Fruit fly (Drosophila melanogaster) whole organism, embryonic: ENCODE data around the gene CG33181.
A peak's percentile ranks its signal among the peaks of the same experiment; 100 is the strongest.

Source experiments
- Asciz ChIP-seq: fragments of 200-800 bp; sonication (Bioruptor generic); optimal IDR thresholded peaks from 2 replicates; lab custom pipeline; 2017; ENCODE audit warnings: missing biosample characterization, mild to moderate bottlenecking, missing genetic modification characterization, missing genetic modification reagents
- Atf6 ChIP-seq: fragments of 200-800 bp; sonication (Bioruptor generic); IDR thresholded peaks from 2 replicates; pipeline ENCODE4 v1.3.6; 2022; ENCODE audit warnings: missing biosample characterization, missing genetic modification characterization
- B-H1 ChIP-seq: fragments of 200-800 bp; sonication (Bioruptor generic); IDR thresholded peaks from 3 replicates; pipeline ENCODE4 v1.3.6; 2022; ENCODE audit warnings: missing biosample characterization, missing genetic modification characterization
- CG11085 ChIP-seq: fragments of 200-800 bp; sonication (Bioruptor generic); IDR thresholded peaks from 2 replicates; pipeline ENCODE4 v1.3.6; 2022; ENCODE audit warnings: missing biosample characterization, missing genetic modification characterization
- CG11398 ChIP-seq: fragments of 200-800 bp; sonication (Bioruptor generic); optimal IDR thresholded peaks from 2 replicates; lab custom pipeline; 2016; ENCODE audit warnings: missing biosample characterization, missing genetic modification characterization
- CG12071 ChIP-seq: fragments of 200-800 bp; sonication (Bioruptor generic); optimal IDR thresholded peaks from 3 replicates; lab custom pipeline; 2018; ENCODE audit warnings: missing biosample characterization, mild to moderate bottlenecking, missing genetic modification characterization
- CG13775 ChIP-seq: fragments of 200-800 bp; sonication (Bioruptor generic); optimal IDR thresholded peaks from 3 replicates; lab custom pipeline; 2017; ENCODE audit warnings: missing biosample characterization, mild to moderate bottlenecking, missing genetic modification characterization
- CG15073 ChIP-seq: fragments of 200-800 bp; sonication (Bioruptor generic); optimal IDR thresholded peaks from 2 replicates; lab custom pipeline; 2016; ENCODE audit warnings: missing biosample characterization, missing genetic modification characterization
- CG1603 ChIP-seq: fragments of 200-800 bp; sonication (Bioruptor generic); optimal IDR thresholded peaks from 2 replicates; lab custom pipeline; 2019; ENCODE audit warnings: missing biosample characterization, mild to moderate bottlenecking, missing genetic modification characterization, moderate library complexity
- CG17359 ChIP-seq: fragments of 200-800 bp; sonication (Bioruptor generic); optimal IDR thresholded peaks from 3 replicates; lab custom pipeline; 2018; ENCODE audit warnings: missing biosample characterization, mild to moderate bottlenecking, missing genetic modification characterization, moderate library complexity
- CG17361 ChIP-seq: fragments of 200-800 bp; sonication (Bioruptor generic); IDR thresholded peaks from 3 replicates; pipeline ENCODE4 v1.3.6; 2022; ENCODE audit warnings: missing biosample characterization, missing genetic modification characterization
- CG2678 ChIP-seq: fragments of 200-800 bp; sonication (Bioruptor generic); optimal IDR thresholded peaks from 3 replicates; lab custom pipeline; 2019; ENCODE audit warnings: missing biosample characterization, mild to moderate bottlenecking, missing genetic modification characterization, moderate library complexity
- CG6272 ChIP-seq: fragments of 200-800 bp; sonication (Bioruptor generic); IDR thresholded peaks from 2 replicates; pipeline ENCODE4 v1.3.6; 2022; ENCODE audit warnings: missing biosample characterization, missing genetic modification characterization
- CG6791 ChIP-seq: fragments of 200-800 bp; sonication (Bioruptor generic); IDR thresholded peaks from 3 replicates; pipeline ENCODE4 v1.3.6; 2022; ENCODE audit warnings: missing biosample characterization, missing genetic modification characterization; ENCODE audit not compliant: partially characterized antibody
- CG6854 ChIP-seq: fragments of 200-800 bp; sonication (Bioruptor generic); optimal IDR thresholded peaks from 3 replicates; lab custom pipeline; 2017; ENCODE audit warnings: missing biosample characterization, mild to moderate bottlenecking, missing genetic modification characterization
- CG7745 ChIP-seq: fragments of 200-800 bp; sonication (Bioruptor generic); optimal IDR thresholded peaks from 2 replicates; lab custom pipeline; 2018; ENCODE audit warnings: missing biosample characterization, mild to moderate bottlenecking, missing genetic modification characterization, moderate library complexity
- CG8281 ChIP-seq: fragments of 200-800 bp; sonication (Bioruptor generic); optimal IDR thresholded peaks from 2 replicates; lab custom pipeline; 2018; ENCODE audit warnings: missing biosample characterization, mild to moderate bottlenecking, missing genetic modification characterization, moderate library complexity
- D19A ChIP-seq: fragments of 200-800 bp; optimal IDR thresholded peaks from 3 replicates; lab custom pipeline; 2019; ENCODE audit warnings: missing biosample characterization, mild to moderate bottlenecking, missing genetic modification characterization, moderate library complexity
- MBD-R2 ChIP-seq: fragments of 200-800 bp; sonication (Bioruptor generic); IDR thresholded peaks from 2 replicates; pipeline ENCODE4 v1.3.6; 2022; ENCODE audit warnings: missing biosample characterization, missing genetic modification characterization
- Max ChIP-seq: fragments of 200-800 bp; sonication (Bioruptor generic); optimal IDR thresholded peaks from 2 replicates; lab custom pipeline; 2016; ENCODE audit warnings: missing biosample characterization, mild to moderate bottlenecking, missing genetic modification characterization
- Med ChIP-seq: fragments of 200-800 bp; sonication (Bioruptor generic); peaks from one replicate; lab custom pipeline; 2016; ENCODE audit warnings: missing biosample characterization, missing genetic modification characterization, mild to moderate bottlenecking, inconsistent platforms, moderate library complexity
- NfI ChIP-seq: fragments of 200-800 bp; sonication (Bioruptor generic); optimal IDR thresholded peaks from 3 replicates; lab custom pipeline; 2018; ENCODE audit warnings: missing biosample characterization, mild to moderate bottlenecking, missing genetic modification characterization, moderate library complexity
- Optix ChIP-seq: fragments of 200-800 bp; sonication (Bioruptor generic); IDR thresholded peaks from 3 replicates; pipeline ENCODE4 v1.3.6; 2022; ENCODE audit warnings: missing biosample characterization, missing genetic modification characterization
- Sox100B ChIP-seq: fragments of 200-800 bp; sonication (Bioruptor generic); optimal IDR thresholded peaks from 3 replicates; lab custom pipeline; 2018; ENCODE audit warnings: missing biosample characterization, mild to moderate bottlenecking, missing genetic modification characterization
- Tbp ChIP-seq: fragments of >200 bp; optimal IDR thresholded peaks from 2 replicates; lab custom pipeline; 2018; ENCODE audit warnings: missing biosample characterization, missing genetic modification characterization
- Xrp1 ChIP-seq: fragments of 200-800 bp; sonication (Bioruptor generic); IDR thresholded peaks from 2 replicates; pipeline ENCODE4 v1.3.6; 2022; ENCODE audit warnings: missing biosample characterization, missing genetic modification characterization
- ab ChIP-seq: fragments of 200-800 bp; sonication (Bioruptor generic); optimal IDR thresholded peaks from 2 replicates; lab custom pipeline; 2016; ENCODE audit warnings: missing biosample characterization, missing genetic modification characterization
- bsh ChIP-seq, 2 experiments: fragments of 200-800 bp; sonication (Bioruptor generic); optimal IDR thresholded peaks; 2 replicates each; lab custom pipeline; 2017 to 2018; ENCODE audit warnings: mild to moderate bottlenecking in 2 of 2, missing biosample characterization in 2 of 2, missing genetic modification characterization in 2 of 2, moderate library complexity in 1 of 2
- caup ChIP-seq: fragments of 200-800 bp; sonication (Bioruptor generic); optimal IDR thresholded peaks from 3 replicates; lab custom pipeline; 2017; ENCODE audit warnings: missing biosample characterization, mild to moderate bottlenecking, missing genetic modification characterization, moderate library complexity; ENCODE audit not compliant: severe bottlenecking
- cg ChIP-seq: fragments of 200-800 bp; sonication (Bioruptor generic); optimal IDR thresholded peaks from 3 replicates; lab custom pipeline; 2019; ENCODE audit warnings: missing biosample characterization, mild to moderate bottlenecking, missing genetic modification characterization, moderate library complexity
- danr ChIP-seq: fragments of 200-800 bp; sonication (Bioruptor generic); IDR thresholded peaks from 2 replicates; pipeline ENCODE4 v1.3.6; 2022; ENCODE audit warnings: missing biosample characterization, missing genetic modification characterization
- dimm ChIP-seq: fragments of 200-800 bp; sonication (Bioruptor generic); IDR thresholded peaks from 2 replicates; pipeline ENCODE4 v1.3.6; 2022; ENCODE audit warnings: missing biosample characterization, missing genetic modification characterization
- dpn ChIP-seq, 2 experiments: fragments of 200-800 bp; sonication (Bioruptor generic); optimal IDR thresholded peaks; 3 replicates each; lab custom pipeline; 2016; ENCODE audit warnings: missing biosample characterization in 2 of 2, missing genetic modification characterization in 2 of 2
- esg ChIP-seq: fragments of 200-800 bp; sonication (Bioruptor generic); conservative IDR thresholded peaks from 2 replicates; pipeline ENCODE4 v1.3.6; 2022; ENCODE audit warnings: missing biosample characterization, missing genetic modification characterization
- eyg ChIP-seq: fragments of 200-800 bp; sonication (Bioruptor generic); optimal IDR thresholded peaks from 3 replicates; lab custom pipeline; 2016; ENCODE audit warnings: missing biosample characterization, missing genetic modification characterization
- gce ChIP-seq: fragments of 200-800 bp; sonication (Bioruptor generic); IDR thresholded peaks from 3 replicates; pipeline ENCODE4 v1.3.6; 2022; ENCODE audit warnings: missing biosample characterization, missing genetic modification characterization
- gcm2 ChIP-seq: fragments of 200-800 bp; sonication (Bioruptor generic); optimal IDR thresholded peaks from 2 replicates; lab custom pipeline; 2016; ENCODE audit warnings: missing biosample characterization, missing genetic modification characterization
- gsb ChIP-seq: fragments of 200-800 bp; sonication (Bioruptor generic); IDR thresholded peaks from 2 replicates; pipeline ENCODE4 v1.3.6; 2022; ENCODE audit warnings: missing biosample characterization, missing genetic modification characterization
- ken ChIP-seq: fragments of 200-800 bp; sonication (Bioruptor generic); IDR thresholded peaks from 3 replicates; pipeline ENCODE4 v1.3.6; 2022; ENCODE audit warnings: missing biosample characterization, missing genetic modification characterization
- mam ChIP-seq: fragments of 200-800 bp; sonication (Bioruptor generic); optimal IDR thresholded peaks from 3 replicates; lab custom pipeline; 2016; ENCODE audit warnings: missing biosample characterization, missing genetic modification characterization
- p53 ChIP-seq: fragments of 200-800 bp; sonication (Bioruptor generic); optimal IDR thresholded peaks from 2 replicates; lab custom pipeline; 2016; ENCODE audit warnings: missing biosample characterization, missing genetic modification characterization
- peb ChIP-seq: fragments of 200-800 bp; sonication (Bioruptor generic); IDR thresholded peaks from 2 replicates; pipeline ENCODE4 v1.3.6; 2022; ENCODE audit warnings: missing biosample characterization, missing genetic modification characterization
- pho ChIP-seq: fragments of 200-800 bp; sonication (Bioruptor generic); optimal IDR thresholded peaks from 2 replicates; lab custom pipeline; 2016; ENCODE audit warnings: missing biosample characterization, missing genetic modification characterization
- run ChIP-seq: fragments of 200-800 bp; sonication (Bioruptor generic); optimal IDR thresholded peaks from 3 replicates; lab custom pipeline; 2018; ENCODE audit warnings: missing biosample characterization, mild to moderate bottlenecking, missing genetic modification characterization
- scrt ChIP-seq: fragments of 200-800 bp; sonication (Bioruptor generic); optimal IDR thresholded peaks from 2 replicates; lab custom pipeline; 2018; ENCODE audit warnings: missing biosample characterization, mild to moderate bottlenecking, missing genetic modification characterization, moderate library complexity
- sim ChIP-seq: fragments of 200-800 bp; sonication (Bioruptor generic); IDR thresholded peaks from 2 replicates; pipeline ENCODE4 v1.3.6; 2022; ENCODE audit warnings: missing biosample characterization, missing genetic modification characterization
- sima ChIP-seq: fragments of 200-800 bp; sonication (Bioruptor generic); optimal IDR thresholded peaks from 2 replicates; lab custom pipeline; 2016; ENCODE audit warnings: missing biosample characterization, missing genetic modification characterization
- sob ChIP-seq: fragments of 200-800 bp; sonication (Bioruptor generic); IDR thresholded peaks from 2 replicates; pipeline ENCODE4 v1.3.6; 2022; ENCODE audit warnings: missing biosample characterization, missing genetic modification characterization
- stwl ChIP-seq: fragments of 200-800 bp; sonication (Bioruptor generic); optimal IDR thresholded peaks from 3 replicates; lab custom pipeline; 2018; ENCODE audit warnings: missing biosample characterization, mild to moderate bottlenecking, missing genetic modification characterization, moderate library complexity
- sug ChIP-seq: fragments of 200-800 bp; optimal IDR thresholded peaks from 2 replicates; lab custom pipeline; 2019; ENCODE audit warnings: missing biosample characterization, mild to moderate bottlenecking, missing genetic modification characterization, moderate library complexity
- wor ChIP-seq: fragments of 200-800 bp; sonication (Bioruptor generic); IDR thresholded peaks from 2 replicates; pipeline ENCODE4 v1.3.6; 2022; ENCODE audit warnings: missing biosample characterization, missing genetic modification characterization
- zfh1 ChIP-seq: fragments of 200-800 bp; sonication (Bioruptor generic); IDR thresholded peaks from 3 replicates; pipeline ENCODE4 v1.3.6; 2022; ENCODE audit warnings: missing biosample characterization, missing genetic modification characterization

Gene CG33181

dm6 chrX:8536649-8537048, 47.5 kb downstream of the CG33181 start (continued):
- TF ChIP-seq Optix (GFP tag; lab: Robert Waterston, UW) (no peak), sim (GFP tag; lab: Robert Waterston, UW) (no peak), pho (GFP tag; lab: Kevin White, UChicago) (no peak), CG8281 (tag; lab: Kevin White, UChicago) (no peak), cg (GFP tag; lab: Kevin White, UChicago) (no peak), Atf6 (GFP tag; lab: Robert Waterston, UW) (peak; percentile 50; the same call in 1 of the 2 replicates), gsb (GFP tag; lab: Robert Waterston, UW) (no peak), danr (GFP tag; lab: Robert Waterston, UW) (no peak), gcm2 (no peak), CG12071 (GFP tag; lab: Kevin White, UChicago) (peak; percentile 8), CG6272 (GFP tag; lab: Robert Waterston, UW) (no peak), mam (GFP tag; lab: Kevin White, UChicago) (peak; percentile 46), Med (GFP tag; lab: Kevin White, UChicago) (peak; percentile 85), CG17359 (tag; lab: Kevin White, UChicago) (peak; percentile 27), stwl (tag; lab: Kevin White, UChicago) (peak; percentile 40), bsh (GFP tag; optimal IDR thresholded peaks at IDR 0.05; lab: Kevin White, UChicago) (peak in 1 of 2 experiments; percentile 22), Max (GFP tag; lab: Kevin White, UChicago) (no peak), CG15073 (no peak), NfI (GFP tag; lab: Kevin White, UChicago) (peak; percentile 15), MBD-R2 (GFP tag; lab: Robert Waterston, UW) (no peak), CG13775 (no peak), caup (GFP tag; lab: Kevin White, UChicago) (no peak), CG2678 (tag; lab: Kevin White, UChicago) (peak; percentile 61), p53 (GFP tag; lab: Kevin White, UChicago) (no peak), B-H1 (GFP tag; lab: Robert Waterston, UW) (peak; percentile 14; the same call in 2 of the 3 replicates), Sox100B (no peak), sob (GFP tag; lab: Robert Waterston, UW) (peak; percentile 62), CG6791 (GFP tag; lab: Robert Waterston, UW) (no peak), peb (GFP tag; lab: Robert Waterston, UW) (no peak), CG11085 (GFP tag; lab: Robert Waterston, UW) (no peak), Tbp (no peak), sug (tag; lab: Kevin White, UChicago) (no peak), Asciz (no peak), scrt (GFP tag; lab: Kevin White, UChicago) (no peak), dimm (GFP tag; lab: Robert Waterston, UW) (no peak), D19A (tag; lab: Kevin White, UChicago) (no peak), Xrp1 (GFP tag; lab: Robert Waterston, UW) (peak; percentile 61; the same call in 1 of the 2 replicates), sima (GFP tag; lab: Kevin White, UChicago) (no peak), ken (GFP tag; lab: Robert Waterston, UW) (0 out of 3 replicates have a peak, but pooled peaks have one; percentile 35), CG1603 (tag; lab: Kevin White, UChicago) (peak; percentile 34), CG6854 (GFP tag; lab: Kevin White, UChicago) (peak; percentile 16), ab (GFP tag; lab: Kevin White, UChicago) (no peak), CG7745 (no peak), CG11398 (GFP tag; lab: Kevin White, UChicago) (no peak), CG17361 (GFP tag; lab: Robert Waterston, UW) (no peak), eyg (GFP tag; lab: Kevin White, UChicago) (no peak), gce (GFP tag; lab: Robert Waterston, UW) (0 out of 3 replicates have a peak, but pooled peaks have one; percentile 47), zfh1 (peak; percentile 40; the same call in 1 of the 3 replicates), run (tag; lab: Kevin White, UChicago) (no peak), wor (peak; percentile 13; the same call in 1 of the 2 replicates), esg (no peak), dpn (GFP tag; optimal IDR thresholded peaks at IDR 0.05; lab: Kevin White, UChicago) (peak; percentile 27 to 41)
